Fruit fly (Drosophila melanogaster) whole organism, embryonic: Measurements from ENCODE around the gene CG16953.

Source experiments
- Awh ChIP-seq: fragments of 200-800 bp; sonication (Bioruptor generic); IDR thresholded peaks from 2 replicates; pipeline ENCODE4, ENCODE4 v1.3.6; 2022; ENCODE audit warnings: missing biosample characterization, missing genetic modification characterization
- BEAF-32 ChIP-seq: fragments of 200-800 bp; sonication (Bioruptor generic); optimal IDR thresholded peaks from 3 replicates; lab custom pipeline; 2017; ENCODE audit warnings: missing biosample characterization, missing genetic modification characterization, mild to moderate bottlenecking, moderate library complexity, missing genetic modification reagents
- Bdp1 ChIP-seq: fragments of 200-800 bp; sonication (Bioruptor generic); optimal IDR thresholded peaks from 3 replicates; lab custom pipeline; 2016; ENCODE audit warnings: missing biosample characterization, missing genetic modification characterization
- BtbVII ChIP-seq: fragments of 200-800 bp; sonication (Bioruptor generic); optimal IDR thresholded peaks from 3 replicates; lab custom pipeline; 2017; ENCODE audit warnings: missing biosample characterization, mild to moderate bottlenecking, missing genetic modification characterization
- CG10321 ChIP-seq: fragments of 200-800 bp; sonication (Bioruptor generic); IDR thresholded peaks from 2 replicates; pipeline ENCODE4 v1.3.6; 2022; ENCODE audit warnings: missing biosample characterization, missing genetic modification characterization
- CG11247 ChIP-seq: fragments of 200-800 bp; sonication (Bioruptor generic); IDR thresholded peaks from 2 replicates; pipeline ENCODE4 v1.3.6; 2022; ENCODE audit warnings: missing biosample characterization, missing genetic modification characterization
- CG11695 ChIP-seq: fragments of 200-800 bp; sonication (Bioruptor generic); IDR thresholded peaks from 3 replicates; pipeline ENCODE4 v1.3.6; 2022; ENCODE audit warnings: missing biosample characterization, missing genetic modification characterization
- CG11696 ChIP-seq: fragments of 200-800 bp; sonication (Bioruptor generic); IDR thresholded peaks from 2 replicates; pipeline ENCODE4 v1.3.6; 2022; ENCODE audit warnings: missing biosample characterization, missing genetic modification characterization
- CG12071 ChIP-seq: fragments of 200-800 bp; sonication (Bioruptor generic); optimal IDR thresholded peaks from 3 replicates; lab custom pipeline; 2018; ENCODE audit warnings: missing biosample characterization, mild to moderate bottlenecking, missing genetic modification characterization
- CG12104 ChIP-seq: fragments of 200-800 bp; sonication (Bioruptor generic); optimal IDR thresholded peaks from 3 replicates; lab custom pipeline; 2016; ENCODE audit warnings: missing biosample characterization, missing genetic modification characterization
- CG14441 ChIP-seq: fragments of 200-800 bp; sonication (Bioruptor generic); IDR thresholded peaks from 2 replicates; pipeline ENCODE4 v1.3.6; 2022; ENCODE audit warnings: missing biosample characterization, missing genetic modification characterization
- CG15601 ChIP-seq: fragments of 200-800 bp; sonication (Bioruptor generic); optimal IDR thresholded peaks from 3 replicates; lab custom pipeline; 2019; ENCODE audit warnings: missing biosample characterization, mild to moderate bottlenecking, missing genetic modification characterization, moderate library complexity
- CG1603 ChIP-seq: fragments of 200-800 bp; sonication (Bioruptor generic); optimal IDR thresholded peaks from 2 replicates; lab custom pipeline; 2019; ENCODE audit warnings: missing biosample characterization, mild to moderate bottlenecking, missing genetic modification characterization, moderate library complexity
- CG1647 ChIP-seq: fragments of 200-800 bp; sonication (Bioruptor generic); optimal IDR thresholded peaks from 3 replicates; lab custom pipeline; 2016; ENCODE audit warnings: missing biosample characterization, missing genetic modification characterization
- CG17568 ChIP-seq: fragments of 200-800 bp; sonication (Bioruptor generic); optimal IDR thresholded peaks from 2 replicates; lab custom pipeline; 2018; ENCODE audit warnings: missing biosample characterization, mild to moderate bottlenecking, missing genetic modification characterization, moderate library complexity
- CG2120 ChIP-seq: fragments of 200-800 bp; sonication (Bioruptor generic); optimal IDR thresholded peaks from 3 replicates; lab custom pipeline; 2016; ENCODE audit warnings: missing biosample characterization, missing genetic modification characterization
- CG3065 ChIP-seq: fragments of 200-800 bp; sonication (Bioruptor generic); optimal IDR thresholded peaks from 2 replicates; lab custom pipeline; 2016; ENCODE audit warnings: missing biosample characterization, missing genetic modification characterization
- CG34224 ChIP-seq: fragments of 200-800 bp; sonication (Bioruptor generic); IDR thresholded peaks from 3 replicates; pipeline ENCODE4 v1.3.6; 2022; ENCODE audit warnings: missing biosample characterization, missing genetic modification characterization; ENCODE audit not compliant: partially characterized antibody
- CG4404 ChIP-seq: fragments of 200-800 bp; sonication (Bioruptor generic); IDR thresholded peaks from 2 replicates; pipeline ENCODE4 v1.3.6; 2022; ENCODE audit warnings: missing biosample characterization, missing genetic modification characterization
- CG4854 ChIP-seq: fragments of 200-800 bp; sonication (Bioruptor generic); optimal IDR thresholded peaks from 2 replicates; lab custom pipeline; 2016; ENCODE audit warnings: missing biosample characterization, missing genetic modification characterization, inconsistent platforms
- CG6813 ChIP-seq: fragments of 200-800 bp; sonication (Bioruptor generic); optimal IDR thresholded peaks from 2 replicates; lab custom pipeline; 2017; ENCODE audit warnings: missing biosample characterization, missing genetic modification characterization, mild to moderate bottlenecking, moderate library complexity, missing genetic modification reagents
- CG6854 ChIP-seq: fragments of 200-800 bp; sonication (Bioruptor generic); optimal IDR thresholded peaks from 3 replicates; lab custom pipeline; 2017; ENCODE audit warnings: missing biosample characterization, mild to moderate bottlenecking, missing genetic modification characterization
- Dfd ChIP-seq, 2 experiments: fragments of >200 bp; optimal IDR thresholded peaks; 2 replicates each; lab custom pipeline; 2017; ENCODE audit warnings: missing biosample characterization in 2 of 2, missing genetic modification characterization in 2 of 2
- E2f1 ChIP-seq: fragments of 200-800 bp; sonication (Bioruptor generic); IDR thresholded peaks from 2 replicates; pipeline ENCODE4 v1.3.6; 2022; ENCODE audit warnings: missing biosample characterization, missing genetic modification characterization
- Max ChIP-seq: fragments of 200-800 bp; sonication (Bioruptor generic); optimal IDR thresholded peaks from 2 replicates; lab custom pipeline; 2016; ENCODE audit warnings: missing biosample characterization, mild to moderate bottlenecking, missing genetic modification characterization
- NC2β ChIP-seq: fragments of 200-800 bp; sonication (Bioruptor generic); optimal IDR thresholded peaks from 2 replicates; lab custom pipeline; 2016; ENCODE audit warnings: missing biosample characterization, missing genetic modification characterization
- NK7.1 ChIP-seq: fragments of 200-800 bp; sonication (Bioruptor generic); optimal IDR thresholded peaks from 3 replicates; lab custom pipeline; 2016; ENCODE audit warnings: missing biosample characterization, missing genetic modification characterization
- Nf-YA ChIP-seq: fragments of 200-800 bp; sonication (Bioruptor generic); IDR thresholded peaks from 2 replicates; pipeline ENCODE4 v1.3.6; 2022; ENCODE audit warnings: missing biosample characterization, missing genetic modification characterization
- Rfx ChIP-seq: fragments of 200-800 bp; sonication (Bioruptor generic); IDR thresholded peaks from 2 replicates; pipeline ENCODE4 v1.3.6; 2022; ENCODE audit warnings: missing biosample characterization, missing genetic modification characterization
- Vsx1 ChIP-seq: fragments of 200-800 bp; sonication (Bioruptor generic); optimal IDR thresholded peaks from 2 replicates; lab custom pipeline; 2017; ENCODE audit warnings: missing biosample characterization, mild to moderate bottlenecking, missing genetic modification characterization, missing genetic modification reagents
- al ChIP-seq: fragments of 200-800 bp; sonication (Bioruptor generic); IDR thresholded peaks from 2 replicates; pipeline ENCODE4 v1.3.6; 2022; ENCODE audit warnings: missing biosample characterization, missing genetic modification characterization
- az2 ChIP-seq: fragments of 200-800 bp; sonication (Bioruptor generic); optimal IDR thresholded peaks from 3 replicates; lab custom pipeline; 2016; ENCODE audit warnings: missing biosample characterization, missing genetic modification characterization
- bbx ChIP-seq: fragments of 200-800 bp; sonication (Bioruptor generic); IDR thresholded peaks from 2 replicates; pipeline ENCODE4 v1.3.6; 2022; ENCODE audit warnings: missing biosample characterization, missing genetic modification characterization; ENCODE audit not compliant: partially characterized antibody
- ci ChIP-seq: fragments of 200-800 bp; sonication (Bioruptor generic); IDR thresholded peaks from 3 replicates; pipeline ENCODE4 v1.3.6; 2022; ENCODE audit warnings: missing biosample characterization, missing genetic modification characterization
- crc ChIP-seq: fragments of 200-800 bp; sonication (Bioruptor generic); optimal IDR thresholded peaks from 2 replicates; lab custom pipeline; 2016; ENCODE audit warnings: missing biosample characterization, missing genetic modification characterization
- hbn ChIP-seq: fragments of 200-800 bp; sonication (Bioruptor generic); IDR thresholded peaks from 2 replicates; pipeline ENCODE4 v1.3.6; 2022; ENCODE audit warnings: missing biosample characterization, missing genetic modification characterization; ENCODE audit not compliant: partially characterized antibody
- hkb ChIP-seq, 2 experiments: fragments of 200-800 bp in 1 of 2; fragments of >200 bp in 1 of 2; sonication (Bioruptor generic) in 1 of 2; IDR thresholded peaks in 1 of 2; optimal IDR thresholded peaks in 1 of 2; 2 replicates each; pipeline versions ENCODE4 v1.3.6 to Lab custom; 2017 to 2022; ENCODE audit warnings: missing biosample characterization in 1 of 2, missing genetic modification characterization in 1 of 2
- klu ChIP-seq: fragments of 200-800 bp; sonication (Bioruptor generic); IDR thresholded peaks from 2 replicates; pipeline ENCODE4 v1.3.6; 2022; ENCODE audit warnings: missing biosample characterization, missing genetic modification characterization
- lab ChIP-seq: fragments of 200-800 bp; sonication (Bioruptor generic); optimal IDR thresholded peaks from 3 replicates; lab custom pipeline; 2017; ENCODE audit warnings: missing biosample characterization, missing genetic modification characterization, mild to moderate bottlenecking, moderate library complexity, missing genetic modification reagents
- lola ChIP-seq, 3 experiments: fragments of >200 bp in 2 of 3; fragments of 200-800 bp in 1 of 3; sonication (Bioruptor generic) in 1 of 3; optimal IDR thresholded peaks; 2 replicates each; lab custom pipeline; 2017 to 2019; ENCODE audit warnings: missing biosample characterization in 3 of 3, missing genetic modification characterization in 3 of 3, mild to moderate bottlenecking in 1 of 3, moderate library complexity in 1 of 3
- mld ChIP-seq: fragments of 200-800 bp; sonication (Bioruptor generic); IDR thresholded peaks from 3 replicates; pipeline ENCODE4 v1.3.6; 2022; ENCODE audit warnings: missing biosample characterization, missing genetic modification characterization; ENCODE audit not compliant: partially characterized antibody
- nom ChIP-seq: fragments of 200-800 bp; sonication (Bioruptor generic); optimal IDR thresholded peaks from 2 replicates; lab custom pipeline; 2017; ENCODE audit warnings: missing biosample characterization, missing genetic modification characterization, mild to moderate bottlenecking, moderate library complexity, missing genetic modification reagents
- phol ChIP-seq: fragments of 200-800 bp; sonication (Bioruptor generic); optimal IDR thresholded peaks from 3 replicates; lab custom pipeline; 2018; ENCODE audit warnings: missing biosample characterization, mild to moderate bottlenecking, missing genetic modification characterization, moderate library complexity
- row ChIP-seq: fragments of 200-800 bp; sonication (Bioruptor generic); IDR thresholded peaks from 3 replicates; pipeline ENCODE4 v1.3.6; 2022; ENCODE audit warnings: missing biosample characterization, missing genetic modification characterization
- sens ChIP-seq: fragments of 200-800 bp; sonication (Bioruptor generic); peaks from one replicate; lab custom pipeline; 2016; ENCODE audit warnings: missing biosample characterization, missing genetic modification characterization
- seq ChIP-seq: fragments of 200-800 bp; sonication (Bioruptor generic); IDR thresholded peaks from 2 replicates; pipeline ENCODE4 v1.3.6; 2022; ENCODE audit warnings: missing biosample characterization, missing genetic modification characterization
- sqz ChIP-seq: fragments of 200-800 bp; sonication (Bioruptor generic); optimal IDR thresholded peaks from 3 replicates; lab custom pipeline; 2018; ENCODE audit warnings: missing biosample characterization, mild to moderate bottlenecking, missing genetic modification characterization
- sr ChIP-seq: fragments of 200-800 bp; sonication (Bioruptor generic); IDR thresholded peaks from 3 replicates; pipeline ENCODE4 v1.3.6; 2022; ENCODE audit warnings: missing biosample characterization, missing genetic modification characterization
- ttk ChIP-seq: fragments of 200-800 bp; sonication (Bioruptor generic); IDR thresholded peaks from 2 replicates; pipeline ENCODE4 v2.1.2; 2022; ENCODE audit warnings: missing biosample characterization, missing genetic modification characterization
- wor ChIP-seq: fragments of 200-800 bp; sonication (Bioruptor generic); IDR thresholded peaks from 2 replicates; pipeline ENCODE4 v1.3.6; 2022; ENCODE audit warnings: missing biosample characterization, missing genetic modification characterization

Gene CG16953

dm6 chr3R:20549017-20549854 lies 36.4 kb downstream of the CG16953 start (continued):
- TF ChIP-seq CG6813 (GFP tag; lab: Kevin White, UChicago) (no peak), CG11247 (GFP tag; lab: Robert Waterston, UW) (no peak), Awh (GFP tag; lab: Robert Waterston, UW) (no peak), crc (GFP tag; lab: Kevin White, UChicago) (no peak), ttk (GFP tag; lab: Robert Waterston, UW) (no peak), CG12071 (GFP tag; lab: Kevin White, UChicago) (peak; percentile 48), lola (GFP tag; optimal IDR thresholded peaks at IDR 0.05; lab: Kevin White, UChicago) (peak in 1 of 3 experiments; percentile 32), CG2120 (GFP tag; lab: Kevin White, UChicago) (peak; percentile 40), BEAF-32 (GFP tag; lab: Kevin White, UChicago) (no peak), CG12104 (no peak), CG11695 (GFP tag; lab: Robert Waterston, UW) (0 out of 3 replicates have a peak, but pooled peaks have one; percentile 7), CG14441 (GFP tag; lab: Robert Waterston, UW) (peak; percentile 47; the same call in 1 of the 2 replicates), ci (0 out of 3 replicates have a peak, but pooled peaks have one; percentile 10), bbx (GFP tag; lab: Robert Waterston, UW) (no peak), phol (no peak), al (no peak), wor (GFP tag; lab: Robert Waterston, UW) (no peak), Rfx (GFP tag; lab: Robert Waterston, UW) (peak; percentile 47; the same call in 1 of the 2 replicates), CG15601 (tag; lab: Kevin White, UChicago) (no peak), CG4854 (GFP tag; lab: Kevin White, UChicago) (no peak), sqz (GFP tag; lab: Kevin White, UChicago) (no peak), NK7.1 (GFP tag; lab: Kevin White, UChicago) (no peak), CG3065 (no peak), NC2β (GFP tag; lab: Kevin White, UChicago) (no peak), az2 (no peak), CG1603 (peak; percentile 12), hbn (GFP tag; lab: Robert Waterston, UW) (no peak), sr (GFP tag; lab: Robert Waterston, UW) (no peak), klu (no peak), Max (no peak), lab (GFP tag; lab: Kevin White, UChicago) (peak; percentile 64), Nf-YA (GFP tag; lab: Robert Waterston, UW) (0 out of 2 replicates have a peak, but pooled peaks have one; percentile 8), row (GFP tag; lab: Robert Waterston, UW) (peak; percentile 66)

- peak; percentile 88 for TF ChIP-seq sens (GFP tag; lab: Kevin White, UChicago)
- no peak for TF ChIP-seq nom (GFP tag; lab: Kevin White, UChicago)
- no peak for TF ChIP-seq mld (GFP tag; lab: Robert Waterston, UW)
- TF ChIP-seq CG11696 (GFP tag; lab: Robert Waterston, UW), result no peak
- TF ChIP-seq CG34224 (GFP tag; lab: Robert Waterston, UW), result no peak
- TF ChIP-seq E2f1 (GFP tag; lab: Robert Waterston, UW), result no peak
- TF ChIP-seq Bdp1 (GFP tag; lab: Kevin White, UChicago), result no peak
- TF ChIP-seq Vsx1 (GFP tag; lab: Kevin White, UChicago), result no peak
- no peak for TF ChIP-seq hkb (optimal IDR thresholded peaks at IDR 0.05; lab: Kevin White, UChicago)
- no peak for TF ChIP-seq hkb (GFP tag; IDR thresholded peaks at IDR 0.05; lab: Robert Waterston, UW)
- TF ChIP-seq CG6854 (GFP tag; lab: Kevin White, UChicago), result no peak
- TF ChIP-seq BtbVII (GFP tag; lab: Kevin White, UChicago), result no peak
- no peak for TF ChIP-seq seq
- TF ChIP-seq Dfd (GFP tag; optimal IDR thresholded peaks at IDR 0.05; lab: Kevin White, UChicago), result no peak
- TF ChIP-seq CG1647 (GFP tag; lab: Kevin White, UChicago), result no peak
- no peak for TF ChIP-seq CG10321 (GFP tag; lab: Robert Waterston, UW)
- TF ChIP-seq CG17568 (GFP tag; lab: Kevin White, UChicago), result no peak
- TF ChIP-seq CG4404 (GFP tag; lab: Robert Waterston, UW), result no peak
These were observed 37.4 kb downstream of the CG16953 start for dm6 chr3R:20548255-20548654.
